Worm (Caenorhabditis elegans): Measurements from ENCODE around the gene T05A1.5.

DNA sequence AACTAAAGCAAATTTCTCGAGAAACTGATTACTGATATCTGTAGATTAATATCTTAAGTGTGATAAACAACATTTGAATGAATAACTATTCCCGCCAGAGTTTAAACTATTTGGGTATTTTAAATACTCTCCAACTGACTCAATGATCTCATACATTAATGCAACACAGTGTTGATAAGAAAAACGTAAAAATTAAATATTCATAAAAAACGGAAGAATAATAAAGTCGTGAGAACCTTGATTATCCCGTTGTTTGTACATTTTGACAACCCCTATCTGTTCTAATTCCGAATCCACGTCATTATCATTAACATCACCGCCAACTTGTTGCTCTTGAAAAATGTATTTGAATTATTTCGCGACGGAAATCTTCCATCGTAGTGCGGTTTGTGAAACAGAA, 16.4 kb upstream of the T05A1.5 start, which contains the start of gene elo-7:
- TF ChIP-seq rnt-1 (tag; optimal IDR thresholded peaks at IDR 0.05) (no peak), hlh-13 (GFP tag; optimal IDR thresholded peaks at IDR 0.05) (no peak), odd-2 (tag; optimal IDR thresholded peaks at IDR 0.05) (no peak), ceh-19 (GFP tag; optimal IDR thresholded peaks at IDR 0.05) (no peak), ama-1 (optimal IDR thresholded peaks at IDR 0.05) (no peak), unc-86 (tag; optimal IDR thresholded peaks at IDR 0.05) (no peak), nhr-11 (tag; optimal IDR thresholded peaks at IDR 0.05) (no peak), pha-2 (tag; optimal IDR thresholded peaks at IDR 0.05) (no peak), ceh-18 (tag; optimal IDR thresholded peaks at IDR 0.05) (no peak), fkh-10 (GFP tag; optimal IDR thresholded peaks at IDR 0.05) (no peak), hlh-30 (tag; optimal IDR thresholded peaks at IDR 0.05; ENCODE audit: insufficient read depth) (no peak)

Data from whole organism, late embryonic.